Fruit fly (Drosophila melanogaster) whole organism, embryonic: Measurements from ENCODE around the gene CG4957.

ENCODE experiments used
- Atf-2 ChIP-seq: fragments of 200-800 bp; sonication (Bioruptor generic); optimal IDR thresholded peaks from 2 replicates; lab custom pipeline; 2016; ENCODE audit warnings: missing biosample characterization, missing genetic modification characterization
- B-H1 ChIP-seq: fragments of 200-800 bp; sonication (Bioruptor generic); IDR thresholded peaks from 3 replicates; pipeline ENCODE4 v1.3.6; 2022; ENCODE audit warnings: missing biosample characterization, missing genetic modification characterization
- Blimp-1 ChIP-seq: fragments of 200-800 bp; sonication (Bioruptor generic); optimal IDR thresholded peaks from 3 replicates; lab custom pipeline; 2018; ENCODE audit warnings: missing biosample characterization, missing genetic modification characterization, mild to moderate bottlenecking, moderate library complexity, missing genetic modification reagents
- Bteb2 ChIP-seq: fragments of 200-800 bp; sonication (Bioruptor generic); optimal IDR thresholded peaks from 2 replicates; lab custom pipeline; 2016; ENCODE audit warnings: missing biosample characterization, missing genetic modification characterization
- CG1024 ChIP-seq: fragments of 200-800 bp; sonication (Bioruptor generic); IDR thresholded peaks from 2 replicates; pipeline ENCODE4 v1.3.6; 2022; ENCODE audit warnings: missing biosample characterization, missing genetic modification characterization
- CG11695 ChIP-seq: fragments of 200-800 bp; sonication (Bioruptor generic); IDR thresholded peaks from 3 replicates; pipeline ENCODE4 v1.3.6; 2022; ENCODE audit warnings: missing biosample characterization, missing genetic modification characterization
- CG11723 ChIP-seq: fragments of 200-800 bp; sonication (Bioruptor generic); optimal IDR thresholded peaks from 2 replicates; lab custom pipeline; 2017; ENCODE audit warnings: missing biosample characterization, mild to moderate bottlenecking, missing genetic modification characterization
- CG1233 ChIP-seq: fragments of 200-800 bp; sonication (Bioruptor generic); optimal IDR thresholded peaks from 4 replicates; lab custom pipeline; 2018; ENCODE audit warnings: missing biosample characterization, mild to moderate bottlenecking, missing genetic modification characterization
- CG12659 ChIP-seq: fragments of 200-800 bp; sonication (Bioruptor generic); optimal IDR thresholded peaks from 3 replicates; lab custom pipeline; 2017; ENCODE audit warnings: mild to moderate bottlenecking, missing biosample characterization, missing genetic modification reagents, missing genetic modification characterization
- CG12744 ChIP-seq: fragments of 200-800 bp; sonication (Bioruptor generic); optimal IDR thresholded peaks from 2 replicates; lab custom pipeline; 2016; ENCODE audit warnings: missing biosample characterization, missing genetic modification characterization
- CG13287 ChIP-seq: fragments of 200-800 bp; sonication (Bioruptor generic); IDR thresholded peaks from 2 replicates; pipeline ENCODE4 v1.3.6; 2022; ENCODE audit warnings: missing biosample characterization, missing genetic modification characterization; ENCODE audit not compliant: partially characterized antibody
- CG17802 ChIP-seq: fragments of 200-800 bp; sonication (Bioruptor generic); optimal IDR thresholded peaks from 2 replicates; lab custom pipeline; 2018; ENCODE audit warnings: missing biosample characterization, mild to moderate bottlenecking, missing genetic modification characterization, moderate library complexity
- CG18262 ChIP-seq: fragments of 200-800 bp; optimal IDR thresholded peaks from 3 replicates; lab custom pipeline; 2019; ENCODE audit warnings: missing biosample characterization, mild to moderate bottlenecking, missing genetic modification characterization, moderate library complexity
- CG2120 ChIP-seq: fragments of 200-800 bp; sonication (Bioruptor generic); optimal IDR thresholded peaks from 3 replicates; lab custom pipeline; 2016; ENCODE audit warnings: missing biosample characterization, missing genetic modification characterization
- CG2875 ChIP-seq: fragments of 200-800 bp; sonication (Bioruptor generic); optimal IDR thresholded peaks from 2 replicates; lab custom pipeline; 2017; ENCODE audit warnings: missing biosample characterization, mild to moderate bottlenecking, missing genetic modification characterization, missing genetic modification reagents
- CG34376 ChIP-seq: fragments of 200-800 bp; sonication (Bioruptor generic); optimal IDR thresholded peaks from 2 replicates; lab custom pipeline; 2018; ENCODE audit warnings: missing biosample characterization, mild to moderate bottlenecking, missing genetic modification characterization
- CG4617 ChIP-seq: fragments of 200-800 bp; sonication (Bioruptor generic); optimal IDR thresholded peaks from 3 replicates; lab custom pipeline; 2016; ENCODE audit warnings: missing biosample characterization, missing genetic modification characterization, borderline replicate concordance
- CG6683 ChIP-seq: fragments of 200-800 bp; sonication (Bioruptor generic); optimal IDR thresholded peaks from 2 replicates; lab custom pipeline; 2017; ENCODE audit warnings: missing biosample characterization, mild to moderate bottlenecking, missing genetic modification characterization, missing genetic modification reagents
- CG7372 ChIP-seq: fragments of 200-800 bp; sonication (Bioruptor generic); IDR thresholded peaks from 2 replicates; pipeline ENCODE4 v1.3.6; 2022; ENCODE audit warnings: missing biosample characterization, missing genetic modification characterization
- CG8290 ChIP-seq, 3 experiments: fragments of 200-800 bp; sonication (Bioruptor generic); optimal IDR thresholded peaks; 2 replicates each; lab custom pipeline; 2016 to 2019; ENCODE audit warnings: missing biosample characterization in 3 of 3, missing genetic modification characterization in 3 of 3, mild to moderate bottlenecking in 2 of 3, moderate library complexity in 1 of 3
- Dip2 ChIP-seq: fragments of 200-800 bp; sonication (Bioruptor generic); IDR thresholded peaks from 2 replicates; pipeline ENCODE4 v1.3.6; 2022; ENCODE audit warnings: missing biosample characterization, missing genetic modification characterization
- Dll ChIP-seq: fragments of 200-800 bp; sonication (Bioruptor generic); IDR thresholded peaks from 4 replicates; pipeline ENCODE4 v1.3.6; 2022; ENCODE audit warnings: missing biosample characterization, missing genetic modification characterization; ENCODE audit not compliant: partially characterized antibody
- E2f2 ChIP-seq: fragments of 200-800 bp; sonication (Bioruptor generic); IDR thresholded peaks from 2 replicates; pipeline ENCODE4 v1.3.6; 2022; ENCODE audit warnings: missing biosample characterization, missing genetic modification characterization
- Eip74EF ChIP-seq, 2 experiments: fragments of 200-800 bp in 1 of 2; fragments of >200 bp in 1 of 2; sonication (Bioruptor generic) in 1 of 2; optimal IDR thresholded peaks; 2 replicates each; lab custom pipeline; 2017 to 2019; ENCODE audit warnings: missing biosample characterization in 2 of 2, missing genetic modification characterization in 2 of 2, mild to moderate bottlenecking in 1 of 2, moderate library complexity in 1 of 2
- GATAe ChIP-seq: fragments of 200-800 bp; sonication (Bioruptor generic); conservative IDR thresholded peaks from 2 replicates; pipeline ENCODE4 v1.3.6; 2022; ENCODE audit warnings: missing biosample characterization, missing genetic modification characterization
- H15 ChIP-seq: fragments of 200-800 bp; sonication (Bioruptor generic); IDR thresholded peaks from 3 replicates; pipeline ENCODE4 v1.3.6; 2022; ENCODE audit warnings: missing biosample characterization, missing genetic modification characterization
- Hmr ChIP-seq: fragments of 200-800 bp; sonication (Bioruptor generic); optimal IDR thresholded peaks from 3 replicates; lab custom pipeline; 2017; ENCODE audit warnings: mild to moderate bottlenecking, missing biosample characterization, missing genetic modification reagents, missing genetic modification characterization
- Mad ChIP-seq: fragments of 200-800 bp; sonication (Bioruptor generic); optimal IDR thresholded peaks from 2 replicates; lab custom pipeline; 2016; ENCODE audit warnings: missing biosample characterization, missing genetic modification characterization
- Optix ChIP-seq: fragments of 200-800 bp; sonication (Bioruptor generic); IDR thresholded peaks from 3 replicates; pipeline ENCODE4 v1.3.6; 2022; ENCODE audit warnings: missing biosample characterization, missing genetic modification characterization
- Sox100B ChIP-seq: fragments of 200-800 bp; sonication (Bioruptor generic); optimal IDR thresholded peaks from 3 replicates; lab custom pipeline; 2018; ENCODE audit warnings: missing biosample characterization, mild to moderate bottlenecking, missing genetic modification characterization
- Trl ChIP-seq, 3 experiments: fragments of >200 bp in 2 of 3; fragments of 200-800 bp in 1 of 3; sonication (Bioruptor generic) in 1 of 3; optimal IDR thresholded peaks; 2 replicates in 1 of 3; 3 replicates in 2 of 3; lab custom pipeline; 2016 to 2017; ENCODE audit warnings: missing biosample characterization in 1 of 3, missing genetic modification characterization in 1 of 3
- crc ChIP-seq: fragments of 200-800 bp; sonication (Bioruptor generic); optimal IDR thresholded peaks from 2 replicates; lab custom pipeline; 2016; ENCODE audit warnings: missing biosample characterization, missing genetic modification characterization
- gfzf ChIP-seq: fragments of 200-800 bp; sonication (Bioruptor generic); optimal IDR thresholded peaks from 2 replicates; lab custom pipeline; 2016; ENCODE audit warnings: missing biosample characterization, mild to moderate bottlenecking, missing genetic modification characterization, moderate library complexity
- grn ChIP-seq: fragments of 200-800 bp; sonication (Bioruptor generic); optimal IDR thresholded peaks from 3 replicates; lab custom pipeline; 2017; ENCODE audit warnings: missing biosample characterization, missing genetic modification characterization
- jing ChIP-seq: fragments of 200-800 bp; sonication (Bioruptor generic); optimal IDR thresholded peaks from 2 replicates; lab custom pipeline; 2018; ENCODE audit warnings: missing biosample characterization, mild to moderate bottlenecking, missing genetic modification characterization
- mam ChIP-seq: fragments of 200-800 bp; sonication (Bioruptor generic); optimal IDR thresholded peaks from 3 replicates; lab custom pipeline; 2016; ENCODE audit warnings: missing biosample characterization, missing genetic modification characterization
- org-1 ChIP-seq: fragments of 200-800 bp; sonication (Bioruptor generic); optimal IDR thresholded peaks from 2 replicates; lab custom pipeline; 2017; ENCODE audit warnings: missing biosample characterization, missing genetic modification characterization
- pzg ChIP-seq: fragments of 200-800 bp; sonication (Bioruptor generic); optimal IDR thresholded peaks from 3 replicates; lab custom pipeline; 2018; ENCODE audit warnings: missing biosample characterization, mild to moderate bottlenecking, missing genetic modification characterization, moderate library complexity
- sd ChIP-seq: fragments of 200-800 bp; sonication (Bioruptor generic); optimal IDR thresholded peaks from 3 replicates; lab custom pipeline; 2018; ENCODE audit warnings: missing biosample characterization, mild to moderate bottlenecking, missing genetic modification characterization, moderate library complexity
- tio ChIP-seq: fragments of 200-800 bp; sonication (Bioruptor generic); optimal IDR thresholded peaks from 2 replicates; lab custom pipeline; 2017; ENCODE audit warnings: missing biosample characterization, missing genetic modification characterization, inconsistent platforms
- unpg ChIP-seq: fragments of 200-800 bp; sonication (Bioruptor generic); optimal IDR thresholded peaks from 3 replicates; lab custom pipeline; 2018; ENCODE audit warnings: missing biosample characterization, mild to moderate bottlenecking, missing genetic modification characterization, moderate library complexity
- vnd ChIP-seq: fragments of 200-800 bp; sonication (Bioruptor generic); IDR thresholded peaks from 3 replicates; pipeline ENCODE4 v1.3.6; 2022; ENCODE audit warnings: missing biosample characterization, missing genetic modification characterization; ENCODE audit not compliant: partially characterized antibody
- wdn ChIP-seq: fragments of 200-800 bp; sonication (Bioruptor generic); IDR thresholded peaks from 2 replicates; pipeline ENCODE4 v1.3.6; 2022; ENCODE audit warnings: missing biosample characterization, missing genetic modification characterization
- zen2 ChIP-seq: fragments of 200-800 bp; sonication (Bioruptor generic); IDR thresholded peaks from 3 replicates; pipeline ENCODE4 v1.3.6; 2022; ENCODE audit warnings: missing biosample characterization, missing genetic modification characterization; ENCODE audit not compliant: partially characterized antibody

The CG4957 gene

DNA sequence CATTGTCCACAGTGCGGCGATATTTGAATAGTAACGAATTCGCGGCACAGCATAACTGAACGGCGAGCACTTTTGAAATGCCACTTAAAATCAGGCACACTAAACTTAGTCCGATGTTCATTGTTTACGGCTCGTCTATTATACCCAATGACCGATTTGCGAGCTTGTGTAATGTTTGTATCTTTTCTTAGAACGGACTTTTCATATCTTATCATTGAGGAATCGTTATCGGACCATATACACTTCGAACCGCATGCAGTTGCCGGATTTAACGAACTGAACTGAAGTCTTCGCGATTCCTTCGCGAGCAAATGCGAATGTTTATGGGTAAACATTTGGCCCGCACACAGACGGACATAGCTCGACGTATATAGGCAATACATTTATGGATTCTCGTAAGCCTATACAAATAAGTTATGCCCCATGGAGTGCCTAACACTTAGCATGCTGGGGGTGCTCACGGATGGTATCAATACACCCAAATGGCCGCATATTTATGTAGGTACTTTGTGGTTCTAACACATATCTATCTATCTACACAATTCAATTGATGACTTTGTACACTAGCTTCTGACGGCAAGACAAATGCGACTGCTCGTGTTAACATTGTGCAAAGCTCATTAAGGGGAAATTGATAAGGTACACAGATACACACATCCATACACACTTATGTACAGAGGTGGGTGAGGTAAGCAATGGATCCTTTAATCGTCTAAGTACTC lies 30.8 kb upstream of the CG4957 start, which contains the start of gene mthl15 (continued):
- TF ChIP-seq E2f2 = peak; percentile 21; the same call in 1 of the 2 replicates
- TF ChIP-seq CG34376 (GFP tag; lab: Kevin White, UChicago) = peak; percentile 69

DNA sequence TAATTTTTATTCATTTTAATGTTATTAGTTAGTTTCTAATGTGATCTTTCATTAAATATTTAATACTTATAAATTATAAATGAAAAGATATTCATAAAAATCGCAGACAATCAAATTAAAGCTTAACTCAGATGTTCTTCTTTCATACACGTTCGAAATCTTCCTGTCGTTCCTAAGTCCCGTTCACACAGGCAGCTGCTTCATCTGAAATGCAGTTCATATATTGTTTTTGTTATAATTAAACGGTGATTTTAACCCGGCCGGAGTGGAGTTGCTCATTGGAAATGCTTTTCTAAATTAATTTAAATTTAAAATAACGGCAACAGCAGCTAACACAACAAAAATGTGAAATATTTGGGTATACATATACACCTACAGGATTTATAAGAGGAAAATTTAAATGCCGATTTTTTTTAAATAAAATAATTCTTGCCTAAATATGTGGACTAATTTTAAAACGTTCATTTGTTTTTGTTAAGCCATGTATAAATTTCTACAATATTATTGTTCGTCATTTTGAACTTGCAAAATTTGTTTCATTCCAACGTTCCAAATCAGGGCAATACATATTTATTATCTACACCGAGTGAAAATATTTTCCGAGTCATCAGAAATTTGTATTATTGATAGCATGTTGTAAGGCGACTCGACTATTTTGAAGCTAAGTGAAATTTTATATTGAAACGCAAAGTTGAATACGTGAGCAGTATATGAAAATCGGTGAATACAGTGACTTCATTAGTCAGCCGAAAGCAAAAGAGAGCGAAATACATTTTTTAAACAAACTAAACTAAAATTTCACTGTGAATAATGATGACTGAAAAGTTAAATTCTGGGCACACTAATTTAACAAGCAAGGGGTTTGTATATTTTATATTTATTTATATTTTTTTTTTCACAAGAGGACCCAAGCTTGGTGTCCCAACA lies 29.7 kb upstream of the CG4957 start, which contains the start of gene me31B:
Gene me31B (plus strand): TSS at position 616 of the 927 bp plus-strand sequence.
- TF ChIP-seq Blimp-1 (GFP tag; lab: Kevin White, UChicago) = no peak
- TF ChIP-seq Sox100B (GFP tag; lab: Kevin White, UChicago) = peak; percentile 25
- no peak for TF ChIP-seq Optix (GFP tag; lab: Robert Waterston, UW)
- TF ChIP-seq Dip2 (GFP tag; lab: Robert Waterston, UW) = no peak
- TF ChIP-seq CG2875 (GFP tag; lab: Kevin White, UChicago) = no peak
- TF ChIP-seq unpg (GFP tag; lab: Kevin White, UChicago) = no peak
- no peak for TF ChIP-seq CG7372 (GFP tag; lab: Robert Waterston, UW)
- peak; percentile 15 for TF ChIP-seq sd (tag; lab: Kevin White, UChicago)
- peak; percentile 73 for TF ChIP-seq CG4617 (GFP tag; lab: Kevin White, UChicago)
- TF ChIP-seq gfzf (GFP tag; lab: Kevin White, UChicago) = peak; percentile 40
- no peak for TF ChIP-seq grn (GFP tag; lab: Kevin White, UChicago)
- no peak for TF ChIP-seq vnd (GFP tag; lab: Robert Waterston, UW)
- no peak for TF ChIP-seq jing
- peak; percentile 93 for TF ChIP-seq CG1024 (GFP tag; lab: Robert Waterston, UW)
- TF ChIP-seq org-1 (GFP tag; lab: Kevin White, UChicago) = no peak
- TF ChIP-seq B-H1 (GFP tag; lab: Robert Waterston, UW) = no peak
- no peak for TF ChIP-seq Mad (GFP tag; lab: Kevin White, UChicago)
- TF ChIP-seq CG11695 = no peak
- TF ChIP-seq GATAe (GFP tag; lab: Robert Waterston, UW) = no peak
- TF ChIP-seq crc = no peak
- TF ChIP-seq tio (GFP tag; lab: Kevin White, UChicago) = no peak
- no peak for TF ChIP-seq Trl (optimal IDR thresholded peaks at IDR 0.05; lab: Kevin White, UChicago)
- TF ChIP-seq Trl (GFP tag; optimal IDR thresholded peaks at IDR 0.05; lab: Kevin White, UChicago) = no peak
- no peak for TF ChIP-seq Bteb2
- peak; percentile 97 for TF ChIP-seq CG11723
- TF ChIP-seq CG13287 (GFP tag; lab: Robert Waterston, UW) = no peak
- no peak for TF ChIP-seq CG6683 (GFP tag; lab: Kevin White, UChicago)
- TF ChIP-seq mam = no peak
- no peak for TF ChIP-seq Eip74EF (GFP tag; optimal IDR thresholded peaks at IDR 0.05; lab: Kevin White, UChicago)
- no peak for TF ChIP-seq Atf-2
- peak; percentile 96 for TF ChIP-seq CG17802
- no peak for TF ChIP-seq CG2120 (GFP tag; lab: Kevin White, UChicago)
- TF ChIP-seq CG18262 = peak; percentile 15
- TF ChIP-seq CG8290 (GFP tag; optimal IDR thresholded peaks at IDR 0.05; lab: Kevin White, UChicago) = no peak
- peak in 1 of 2 experiments; percentile 41 for TF ChIP-seq CG8290 (tag; optimal IDR thresholded peaks at IDR 0.05; lab: Kevin White, UChicago)
- no peak for TF ChIP-seq wdn (GFP tag; lab: Robert Waterston, UW)
- TF ChIP-seq Dll (GFP tag; lab: Robert Waterston, UW) = no peak
- TF ChIP-seq pzg (GFP tag; lab: Kevin White, UChicago) = peak; percentile 40
- no peak for TF ChIP-seq CG12744
- peak; percentile 17 for TF ChIP-seq CG1233
- TF ChIP-seq H15 (GFP tag; lab: Robert Waterston, UW) = no peak
- TF ChIP-seq zen2 (GFP tag; lab: Robert Waterston, UW) = no peak
- no peak for TF ChIP-seq Hmr (GFP tag; lab: Kevin White, UChicago)
- TF ChIP-seq CG12659 (GFP tag; lab: Kevin White, UChicago) = peak; percentile 49
